Fruit fly (Drosophila melanogaster) Kc167 (cell line): ENCODE results near the gene CG10089.

Source experiments
- Myc ChIP-seq: fragments of >200 bp; optimal IDR thresholded peaks from 2 replicates; lab custom pipeline; 2017; ENCODE audit warnings: missing external identifiers
- psq ChIP-seq: fragments of >200 bp; optimal IDR thresholded peaks from 2 replicates; lab custom pipeline; 2017; ENCODE audit warnings: missing external identifiers
- ttk ChIP-seq: sonication (Bioruptor generic); optimal IDR thresholded peaks from 2 replicates; lab custom pipeline; 2017; ENCODE audit warnings: missing external identifiers

DNA sequence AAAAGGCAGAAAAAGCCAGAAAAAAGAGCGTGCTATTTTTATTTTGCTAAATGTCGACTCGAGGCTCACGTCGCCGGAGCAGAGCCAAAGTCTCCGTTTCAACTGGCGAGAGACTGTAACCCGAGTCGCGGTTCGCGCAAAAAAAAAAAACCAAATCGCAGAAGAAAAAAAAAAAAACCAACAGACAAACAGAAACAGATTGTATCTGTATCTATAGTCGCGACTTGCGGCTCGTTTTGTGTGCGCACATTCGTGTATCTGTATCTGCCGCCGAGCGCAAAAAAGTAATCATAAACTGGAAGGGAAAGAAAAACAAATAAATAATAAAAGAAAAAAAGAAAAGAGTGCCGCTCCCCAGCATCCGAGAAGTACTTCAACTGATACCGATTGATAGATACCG is 20.5 kb upstream of the CG10089 start:
- TF ChIP-seq psq (no peak), ttk (lab: Kevin White, UChicago) (no peak), Myc (no peak)
